Fruit fly (Drosophila melanogaster) whole organism, embryonic: ENCODE measurements around the gene Pisd.

Experiments used
- Adf1 ChIP-seq: fragments of 200-800 bp; sonication (Bioruptor generic); IDR thresholded peaks from 2 replicates; pipeline ENCODE4 v1.3.6; 2022; ENCODE audit warnings: missing biosample characterization, missing genetic modification characterization
- CG10366 ChIP-seq: fragments of 200-800 bp; sonication (Bioruptor generic); IDR thresholded peaks from 2 replicates; pipeline ENCODE4 v1.3.6; 2022; ENCODE audit warnings: missing biosample characterization, missing genetic modification characterization
- CG11695 ChIP-seq: fragments of 200-800 bp; sonication (Bioruptor generic); IDR thresholded peaks from 3 replicates; pipeline ENCODE4 v1.3.6; 2022; ENCODE audit warnings: missing biosample characterization, missing genetic modification characterization
- CG17186 ChIP-seq: fragments of 200-800 bp; sonication (Bioruptor generic); optimal IDR thresholded peaks from 3 replicates; lab custom pipeline; 2017; ENCODE audit warnings: missing biosample characterization, missing genetic modification reagents, missing genetic modification characterization
- CG17359 ChIP-seq: fragments of 200-800 bp; sonication (Bioruptor generic); optimal IDR thresholded peaks from 3 replicates; lab custom pipeline; 2018; ENCODE audit warnings: missing biosample characterization, mild to moderate bottlenecking, missing genetic modification characterization, moderate library complexity
- CG17385 ChIP-seq: fragments of 200-800 bp; sonication (Bioruptor generic); optimal IDR thresholded peaks from 3 replicates; lab custom pipeline; 2018; ENCODE audit warnings: missing biosample characterization, mild to moderate bottlenecking, missing genetic modification characterization
- CG1832 ChIP-seq: fragments of 200-800 bp; sonication (Bioruptor generic); optimal IDR thresholded peaks from 2 replicates; lab custom pipeline; 2017; ENCODE audit warnings: missing biosample characterization, mild to moderate bottlenecking, missing genetic modification characterization, inconsistent platforms
- CG2889 ChIP-seq: fragments of 200-800 bp; sonication (Bioruptor generic); IDR thresholded peaks from 3 replicates; pipeline ENCODE4 v1.3.6; 2022; ENCODE audit warnings: missing biosample characterization, missing genetic modification characterization
- CG31365 ChIP-seq: fragments of 200-800 bp; sonication (Bioruptor generic); optimal IDR thresholded peaks from 2 replicates; lab custom pipeline; 2018; ENCODE audit warnings: missing biosample characterization, mild to moderate bottlenecking, missing genetic modification characterization
- CG31441 ChIP-seq: fragments of 200-800 bp; sonication (Bioruptor generic); IDR thresholded peaks from 2 replicates; pipeline ENCODE4 v1.3.6; 2022; ENCODE audit warnings: missing biosample characterization, missing genetic modification characterization
- CG3281 ChIP-seq: fragments of 200-800 bp; sonication (Bioruptor generic); optimal IDR thresholded peaks from 3 replicates; lab custom pipeline; 2017; ENCODE audit warnings: missing biosample characterization, mild to moderate bottlenecking, missing genetic modification characterization
- CG3407 ChIP-seq: fragments of 200-800 bp; sonication (Bioruptor generic); optimal IDR thresholded peaks from 2 replicates; lab custom pipeline; 2018; ENCODE audit warnings: missing biosample characterization, mild to moderate bottlenecking, missing genetic modification characterization
- CG4328 ChIP-seq: fragments of 200-800 bp; sonication (Bioruptor generic); optimal IDR thresholded peaks from 3 replicates; lab custom pipeline; 2017; ENCODE audit warnings: missing biosample characterization, missing genetic modification reagents, missing genetic modification characterization
- CG4854 ChIP-seq: fragments of 200-800 bp; sonication (Bioruptor generic); optimal IDR thresholded peaks from 2 replicates; lab custom pipeline; 2016; ENCODE audit warnings: missing biosample characterization, missing genetic modification characterization, inconsistent platforms
- CG5953 ChIP-seq: fragments of 200-800 bp; sonication (Bioruptor generic); IDR thresholded peaks from 2 replicates; pipeline ENCODE4 v1.3.6; 2022; ENCODE audit warnings: missing biosample characterization, missing genetic modification characterization
- CG6272 ChIP-seq: fragments of 200-800 bp; sonication (Bioruptor generic); IDR thresholded peaks from 2 replicates; pipeline ENCODE4 v1.3.6; 2022; ENCODE audit warnings: missing biosample characterization, missing genetic modification characterization
- CG6791 ChIP-seq: fragments of 200-800 bp; sonication (Bioruptor generic); IDR thresholded peaks from 3 replicates; pipeline ENCODE4 v1.3.6; 2022; ENCODE audit warnings: missing biosample characterization, missing genetic modification characterization; ENCODE audit not compliant: partially characterized antibody
- CTCF ChIP-seq: fragments of 200-800 bp; sonication (Bioruptor generic); optimal IDR thresholded peaks from 2 replicates; lab custom pipeline; 2017; ENCODE audit warnings: missing biosample characterization, mild to moderate bottlenecking, missing genetic modification characterization, moderate library complexity
- CoRest ChIP-seq: fragments of 200-800 bp; sonication (Bioruptor generic); optimal IDR thresholded peaks from 3 replicates; lab custom pipeline; 2018; ENCODE audit warnings: missing biosample characterization, mild to moderate bottlenecking, missing genetic modification characterization, moderate library complexity
- CrebB ChIP-seq: fragments of 200-800 bp; sonication (Bioruptor generic); optimal IDR thresholded peaks from 3 replicates; lab custom pipeline; 2018; ENCODE audit warnings: missing biosample characterization, mild to moderate bottlenecking, missing genetic modification characterization
- Dad ChIP-seq: fragments of 200-800 bp; sonication (Bioruptor generic); optimal IDR thresholded peaks from 3 replicates; lab custom pipeline; 2016; ENCODE audit warnings: missing biosample characterization, missing genetic modification characterization
- E2f1 ChIP-seq: fragments of 200-800 bp; sonication (Bioruptor generic); IDR thresholded peaks from 2 replicates; pipeline ENCODE4 v1.3.6; 2022; ENCODE audit warnings: missing biosample characterization, missing genetic modification characterization
- E2f2 ChIP-seq: fragments of 200-800 bp; sonication (Bioruptor generic); IDR thresholded peaks from 2 replicates; pipeline ENCODE4 v1.3.6; 2022; ENCODE audit warnings: missing biosample characterization, missing genetic modification characterization
- HHEX ChIP-seq: fragments of 200-800 bp; sonication (Bioruptor generic); optimal IDR thresholded peaks from 3 replicates; lab custom pipeline; 2017; ENCODE audit warnings: missing biosample characterization, mild to moderate bottlenecking, missing genetic modification characterization, missing genetic modification reagents
- Lhr ChIP-seq: fragments of 200-800 bp; sonication (Bioruptor generic); optimal IDR thresholded peaks from 3 replicates; lab custom pipeline; 2017; ENCODE audit warnings: mild to moderate bottlenecking, missing biosample characterization, missing genetic modification reagents, missing genetic modification characterization
- MTF-1 ChIP-seq: fragments of 200-800 bp; sonication (Bioruptor generic); optimal IDR thresholded peaks from 2 replicates; lab custom pipeline; 2018; ENCODE audit warnings: missing biosample characterization, mild to moderate bottlenecking, missing genetic modification characterization, borderline replicate concordance
- NFAT ChIP-seq: fragments of 200-800 bp; sonication (Bioruptor generic); IDR thresholded peaks from 2 replicates; pipeline ENCODE4 v1.3.6; 2022; ENCODE audit warnings: missing biosample characterization, missing genetic modification characterization
- NK7.1 ChIP-seq: fragments of 200-800 bp; sonication (Bioruptor generic); optimal IDR thresholded peaks from 3 replicates; lab custom pipeline; 2016; ENCODE audit warnings: missing biosample characterization, missing genetic modification characterization
- Nf-YB ChIP-seq: fragments of 200-800 bp; sonication (Bioruptor generic); optimal IDR thresholded peaks from 3 replicates; lab custom pipeline; 2019; ENCODE audit warnings: missing biosample characterization, mild to moderate bottlenecking, missing genetic modification characterization, moderate library complexity
- Optix ChIP-seq: fragments of 200-800 bp; sonication (Bioruptor generic); IDR thresholded peaks from 3 replicates; pipeline ENCODE4 v1.3.6; 2022; ENCODE audit warnings: missing biosample characterization, missing genetic modification characterization
- Scr ChIP-seq: fragments of 200-800 bp; sonication (Bioruptor generic); IDR thresholded peaks from 2 replicates; pipeline ENCODE4 v1.3.6; 2022; ENCODE audit warnings: missing biosample characterization, missing genetic modification characterization; ENCODE audit not compliant: partially characterized antibody
- Sox102F ChIP-seq: fragments of 200-800 bp; sonication (Bioruptor generic); optimal IDR thresholded peaks from 2 replicates; lab custom pipeline; 2018; ENCODE audit warnings: missing biosample characterization, mild to moderate bottlenecking, missing genetic modification characterization, moderate library complexity
- Stat92E ChIP-seq, 3 experiments: fragments of >200 bp in 2 of 3; fragments of 200-800 bp in 1 of 3; sonication (Bioruptor generic) in 1 of 3; optimal IDR thresholded peaks; 2 replicates each; lab custom pipeline; 2017 to 2019; ENCODE audit warnings: missing biosample characterization in 3 of 3, missing genetic modification characterization in 3 of 3, mild to moderate bottlenecking in 1 of 3, moderate library complexity in 1 of 3
- az2 ChIP-seq: fragments of 200-800 bp; sonication (Bioruptor generic); optimal IDR thresholded peaks from 3 replicates; lab custom pipeline; 2016; ENCODE audit warnings: missing biosample characterization, missing genetic modification characterization
- bcd ChIP-seq: fragments of 200-800 bp; sonication (Bioruptor generic); optimal IDR thresholded peaks from 2 replicates; lab custom pipeline; 2017; ENCODE audit warnings: missing biosample characterization, mild to moderate bottlenecking, missing genetic modification characterization
- bigmax ChIP-seq: fragments of 200-800 bp; sonication (Bioruptor generic); optimal IDR thresholded peaks from 2 replicates; lab custom pipeline; 2018; ENCODE audit warnings: missing biosample characterization, mild to moderate bottlenecking, missing genetic modification characterization
- cato ChIP-seq: fragments of 200-800 bp; sonication (Bioruptor generic); optimal IDR thresholded peaks from 2 replicates; lab custom pipeline; 2016; ENCODE audit warnings: missing biosample characterization, missing genetic modification characterization, borderline replicate concordance
- dm ChIP-seq: fragments of 200-800 bp; sonication (Bioruptor generic); optimal IDR thresholded peaks from 3 replicates; lab custom pipeline; 2016; ENCODE audit warnings: missing biosample characterization, missing genetic modification characterization
- gem ChIP-seq: fragments of 200-800 bp; sonication (Bioruptor generic); optimal IDR thresholded peaks from 2 replicates; lab custom pipeline; 2019; ENCODE audit warnings: missing biosample characterization, mild to moderate bottlenecking, missing genetic modification characterization, moderate library complexity
- grau ChIP-seq: fragments of 200-800 bp; optimal IDR thresholded peaks from 3 replicates; lab custom pipeline; 2019; ENCODE audit warnings: missing biosample characterization, mild to moderate bottlenecking, missing genetic modification characterization, moderate library complexity
- mam ChIP-seq: fragments of 200-800 bp; sonication (Bioruptor generic); optimal IDR thresholded peaks from 3 replicates; lab custom pipeline; 2016; ENCODE audit warnings: missing biosample characterization, missing genetic modification characterization
- peb ChIP-seq: fragments of 200-800 bp; sonication (Bioruptor generic); IDR thresholded peaks from 2 replicates; pipeline ENCODE4 v1.3.6; 2022; ENCODE audit warnings: missing biosample characterization, missing genetic modification characterization
- schlank ChIP-seq: fragments of 200-800 bp; sonication (Bioruptor generic); optimal IDR thresholded peaks from 2 replicates; lab custom pipeline; 2018; ENCODE audit warnings: missing biosample characterization, mild to moderate bottlenecking, missing genetic modification characterization
- trh ChIP-seq: fragments of 200-800 bp; sonication (Bioruptor generic); optimal IDR thresholded peaks from 2 replicates; lab custom pipeline; 2016; ENCODE audit warnings: missing biosample characterization, missing genetic modification characterization
- unc-4 ChIP-seq: fragments of 200-800 bp; sonication (Bioruptor generic); IDR thresholded peaks from 2 replicates; pipeline ENCODE4 v1.3.6; 2022; ENCODE audit warnings: missing biosample characterization, missing genetic modification characterization; ENCODE audit not compliant: partially characterized antibody
- zf30C ChIP-seq: fragments of 200-800 bp; sonication (Bioruptor generic); optimal IDR thresholded peaks from 3 replicates; lab custom pipeline; 2018; ENCODE audit warnings: missing biosample characterization, mild to moderate bottlenecking, missing genetic modification characterization

The Pisd gene

DNA sequence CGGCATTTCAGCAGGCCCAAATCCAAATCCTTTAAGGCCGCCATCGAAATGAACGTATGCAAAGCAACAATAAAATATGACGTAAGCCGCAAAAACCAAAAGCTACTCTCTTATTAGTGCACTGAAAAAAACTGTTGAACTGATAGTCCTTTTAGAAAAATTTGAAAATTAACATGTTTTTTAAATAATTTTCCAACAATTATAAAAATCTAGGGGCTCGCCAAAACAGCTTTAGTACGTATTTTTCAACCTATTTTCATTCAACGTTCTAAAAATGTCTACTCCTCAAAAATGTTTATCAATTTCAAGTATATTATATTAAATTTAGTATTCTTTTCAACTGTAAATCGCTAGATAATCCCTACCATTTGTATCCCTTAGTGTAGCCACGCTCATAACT, 42.8 kb downstream of the Pisd start (continued):
- peak; percentile 14 for TF ChIP-seq CG3281 (GFP tag; lab: Kevin White, UChicago)
- peak; percentile 49 for TF ChIP-seq CoRest (tag; lab: Kevin White, UChicago)
- TF ChIP-seq NK7.1 (GFP tag; lab: Kevin White, UChicago) = no peak

dm6 chr3R:24099039-24100026, 48.8 kb downstream of the Pisd start:
- TF ChIP-seq CG17186 (GFP tag; lab: Kevin White, UChicago) (no peak), CG31365 (tag; lab: Kevin White, UChicago) (peak; percentile 28), cato (GFP tag; lab: Kevin White, UChicago) (peak; percentile 36), dm (GFP tag; lab: Kevin White, UChicago) (peak; percentile 58), grau (tag; lab: Kevin White, UChicago) (peak; percentile 79), Nf-YB (peak; percentile 32), Optix (peak; percentile 70; the same call in 2 of the 3 replicates), Stat92E (GFP tag; optimal IDR thresholded peaks at IDR 0.05; lab: Kevin White, UChicago) (no peak), CrebB (tag; lab: Kevin White, UChicago) (peak; percentile 37), CG4854 (peak; percentile 65), Sox102F (GFP tag; lab: Kevin White, UChicago) (peak; percentile 85), CG4328 (no peak), gem (peak; percentile 81), unc-4 (GFP tag; lab: Robert Waterston, UW) (no peak), CTCF (GFP tag; lab: Kevin White, UChicago) (no peak), CG6272 (GFP tag; lab: Robert Waterston, UW) (peak; percentile 69), CG6791 (GFP tag; lab: Robert Waterston, UW) (no peak), Adf1 (peak; percentile 32; the same call in 1 of the 2 replicates), CG11695 (GFP tag; lab: Robert Waterston, UW) (peak; percentile 82), E2f1 (GFP tag; lab: Robert Waterston, UW) (peak; percentile 81), Lhr (GFP tag; lab: Kevin White, UChicago) (peak; percentile 16), CG5953 (GFP tag; lab: Robert Waterston, UW) (peak; percentile 77), CG2889 (GFP tag; lab: Robert Waterston, UW) (peak; percentile 83), CG1832 (GFP tag; lab: Kevin White, UChicago) (no peak), bigmax (GFP tag; lab: Kevin White, UChicago) (no peak), az2 (peak; percentile 85), MTF-1 (GFP tag; lab: Kevin White, UChicago) (peak; percentile 36), CG3407 (GFP tag; lab: Kevin White, UChicago) (peak; percentile 16), peb (GFP tag; lab: Robert Waterston, UW) (peak; percentile 35; the same call in 1 of the 2 replicates), CG17385 (GFP tag; lab: Kevin White, UChicago) (peak; percentile 65), Scr (GFP tag; lab: Robert Waterston, UW) (no peak), CG17359 (tag; lab: Kevin White, UChicago) (peak; percentile 82), E2f2 (GFP tag; lab: Robert Waterston, UW) (peak; percentile 64), Dad (GFP tag; lab: Kevin White, UChicago) (peak; percentile 70), CG10366 (GFP tag; lab: Robert Waterston, UW) (peak; percentile 87), schlank (tag; lab: Kevin White, UChicago) (peak; percentile 41), bcd (GFP tag; lab: Kevin White, UChicago) (peak; percentile 71), CG31441 (GFP tag; lab: Robert Waterston, UW) (peak; percentile 51), mam (GFP tag; lab: Kevin White, UChicago) (peak; percentile 89), zf30C (GFP tag; lab: Kevin White, UChicago) (peak; percentile 9), trh (GFP tag; lab: Kevin White, UChicago) (peak; percentile 22), NFAT (GFP tag; lab: Robert Waterston, UW) (peak; percentile 74), HHEX (GFP tag; lab: Kevin White, UChicago) (peak; percentile 79)
